Worm (Caenorhabditis elegans) whole organism, L2 larva: Measurements from ENCODE around the gene str-88.

ENCODE experiments used
- C34F6.9 ChIP-seq: fragments of 150-350 bp; optimal IDR thresholded peaks from 2 replicates; lab custom pipeline; 2014; ENCODE audit warnings: missing biosample characterization, missing genetic modification characterization
- F13H6.1 ChIP-seq: sonication (generic microtip); optimal IDR thresholded peaks from 2 replicates; lab custom pipeline; 2016; ENCODE audit warnings: missing genetic modification characterization, missing compliant biosample characterization
- R02D3.7 ChIP-seq: fragments of 150-350 bp; optimal IDR thresholded peaks from 2 replicates; lab custom pipeline; 2014; ENCODE audit warnings: missing biosample characterization, missing genetic modification characterization
- Y55F3AM.14 ChIP-seq: fragments of 200-800 bp; sonication (Bioruptor generic); optimal IDR thresholded peaks from 2 replicates; lab custom pipeline; 2018; ENCODE audit warnings: mild to moderate bottlenecking, missing genetic modification characterization, missing compliant biosample characterization
- alr-1 ChIP-seq: fragments of 150-350 bp; optimal IDR thresholded peaks from 2 replicates; lab custom pipeline; 2014; ENCODE audit warnings: missing biosample characterization, missing genetic modification characterization
- aly-2 ChIP-seq: fragments of 150-350 bp; optimal IDR thresholded peaks from 2 replicates; lab custom pipeline; 2014; ENCODE audit warnings: missing biosample characterization, missing genetic modification characterization
- ama-1 ChIP-seq: fragments of 150-350 bp; optimal IDR thresholded peaks from 2 replicates; lab custom pipeline; 2018; ENCODE audit warnings: inconsistent platforms
- blmp-1 ChIP-seq: sonication (generic microtip); optimal IDR thresholded peaks from 2 replicates; lab custom pipeline; 2017; ENCODE audit warnings: missing genetic modification characterization, mild to moderate bottlenecking, missing compliant biosample characterization, antibody characterized with exemption, moderate library complexity; ENCODE audit not compliant: insufficient read depth
- ceh-16 ChIP-seq: fragments of 150-350 bp; optimal IDR thresholded peaks from 2 replicates; lab custom pipeline; 2014; ENCODE audit warnings: missing biosample characterization, missing genetic modification characterization
- ceh-82 ChIP-seq: fragments of 150-350 bp; optimal IDR thresholded peaks from 2 replicates; lab custom pipeline; 2014; ENCODE audit warnings: missing biosample characterization, missing genetic modification characterization
- dmd-4 ChIP-seq: sonication (generic microtip); optimal IDR thresholded peaks from 2 replicates; lab custom pipeline; 2017; ENCODE audit warnings: missing biosample characterization, missing genetic modification characterization
- egl-27 ChIP-seq: sonication (generic microtip); optimal IDR thresholded peaks from 3 replicates; lab custom pipeline; 2017; ENCODE audit warnings: missing biosample characterization, missing genetic modification reagents, missing genetic modification characterization
- elt-1 ChIP-seq: fragments of 150-350 bp; optimal IDR thresholded peaks from 2 replicates; lab custom pipeline; 2014; ENCODE audit warnings: missing biosample characterization, missing genetic modification characterization
- elt-3 ChIP-seq: sonication (generic microtip); optimal IDR thresholded peaks from 2 replicates; lab custom pipeline; 2017; ENCODE audit warnings: missing biosample characterization, missing genetic modification characterization
- fos-1 ChIP-seq: fragments of 150-350 bp; optimal IDR thresholded peaks from 2 replicates; lab custom pipeline; 2014; ENCODE audit warnings: missing biosample characterization, missing genetic modification characterization
- lin-11 ChIP-seq: fragments of 150-350 bp; sonication (generic microtip); optimal IDR thresholded peaks from 2 replicates; lab custom pipeline; 2014; ENCODE audit warnings: missing biosample characterization, missing genetic modification characterization, inconsistent platforms, mixed read lengths
- lin-13 ChIP-seq: fragments of 150-350 bp; optimal IDR thresholded peaks from 2 replicates; lab custom pipeline; 2014; ENCODE audit warnings: missing biosample characterization, missing genetic modification reagents, missing genetic modification characterization
- lin-39 ChIP-seq: fragments of 150-350 bp; optimal IDR thresholded peaks from 2 replicates; lab custom pipeline; 2014; ENCODE audit warnings: missing biosample characterization, missing genetic modification reagents, missing genetic modification characterization
- mab-5 ChIP-seq: fragments of 150-350 bp; optimal IDR thresholded peaks from 2 replicates; lab custom pipeline; 2014; ENCODE audit warnings: missing biosample characterization, missing genetic modification characterization
- nhr-11 ChIP-seq: fragments of 150-350 bp; optimal IDR thresholded peaks from 2 replicates; lab custom pipeline; 2014; ENCODE audit warnings: missing biosample characterization, missing genetic modification characterization
- nhr-12 ChIP-seq: fragments of 150-350 bp; optimal IDR thresholded peaks from 2 replicates; lab custom pipeline; 2014; ENCODE audit warnings: missing biosample characterization, missing genetic modification characterization
- nhr-21 ChIP-seq: fragments of 150-350 bp; optimal IDR thresholded peaks from 2 replicates; lab custom pipeline; 2014; ENCODE audit warnings: missing biosample characterization, missing genetic modification characterization
- nhr-237 ChIP-seq: fragments of 150-350 bp; optimal IDR thresholded peaks from 2 replicates; lab custom pipeline; 2014; ENCODE audit warnings: missing biosample characterization, missing genetic modification characterization
- nhr-25 ChIP-seq: fragments of 150-350 bp; sonication (generic microtip); optimal IDR thresholded peaks from 3 replicates; lab custom pipeline; 2014; ENCODE audit warnings: missing biosample characterization, missing genetic modification characterization
- nhr-6 ChIP-seq: fragments of 150-350 bp; optimal IDR thresholded peaks from 2 replicates; lab custom pipeline; 2014; ENCODE audit warnings: missing biosample characterization, missing genetic modification characterization
- nhr-77 ChIP-seq: fragments of 150-350 bp; optimal IDR thresholded peaks from 2 replicates; lab custom pipeline; 2014; ENCODE audit warnings: missing biosample characterization, missing genetic modification characterization
- peb-1 ChIP-seq: fragments of 150-350 bp; optimal IDR thresholded peaks from 2 replicates; lab custom pipeline; 2014; ENCODE audit warnings: missing biosample characterization, missing genetic modification characterization
- sem-4 ChIP-seq: fragments of 150-350 bp; optimal IDR thresholded peaks from 2 replicates; lab custom pipeline; 2014; ENCODE audit warnings: missing biosample characterization, missing genetic modification reagents, missing genetic modification characterization
- skn-1 ChIP-seq: sonication (generic microtip); optimal IDR thresholded peaks from 2 replicates; lab custom pipeline; 2017; ENCODE audit warnings: missing biosample characterization, missing genetic modification characterization
- sma-9 ChIP-seq, 2 experiments: fragments of 150-350 bp in 1 of 2; sonication (generic microtip) in 1 of 2; optimal IDR thresholded peaks; 2 replicates each; lab custom pipeline; 2014 to 2016; ENCODE audit warnings: missing genetic modification characterization in 2 of 2, mild to moderate bottlenecking in 1 of 2, missing biosample characterization in 1 of 2, missing compliant biosample characterization in 1 of 2, missing genetic modification reagents in 1 of 2, moderate library complexity in 1 of 2
- snpc-4 ChIP-seq: fragments of 150-350 bp; optimal IDR thresholded peaks from 2 replicates; lab custom pipeline; 2014; ENCODE audit warnings: missing biosample characterization, missing genetic modification characterization
- ztf-4 ChIP-seq: fragments of 150-350 bp; optimal IDR thresholded peaks from 2 replicates; lab custom pipeline; 2014; ENCODE audit warnings: missing biosample characterization, missing genetic modification characterization

Gene str-88

ce11 chrV:15425368-15426091 lies 41.9 kb upstream of the str-88 start, which contains the start of gene Y36E3A.2:
TSS of gene Y36E3A.2 (plus strand) at chrV:15426041.
- peak; percentile 48 for TF ChIP-seq fos-1 (tag; lab: Kevin White, UChicago)
- TF ChIP-seq mab-5 = no peak
- TF ChIP-seq nhr-21 (tag; lab: Kevin White, UChicago) = no peak
- no peak for TF ChIP-seq nhr-11 (tag; lab: Kevin White, UChicago)

DNA sequence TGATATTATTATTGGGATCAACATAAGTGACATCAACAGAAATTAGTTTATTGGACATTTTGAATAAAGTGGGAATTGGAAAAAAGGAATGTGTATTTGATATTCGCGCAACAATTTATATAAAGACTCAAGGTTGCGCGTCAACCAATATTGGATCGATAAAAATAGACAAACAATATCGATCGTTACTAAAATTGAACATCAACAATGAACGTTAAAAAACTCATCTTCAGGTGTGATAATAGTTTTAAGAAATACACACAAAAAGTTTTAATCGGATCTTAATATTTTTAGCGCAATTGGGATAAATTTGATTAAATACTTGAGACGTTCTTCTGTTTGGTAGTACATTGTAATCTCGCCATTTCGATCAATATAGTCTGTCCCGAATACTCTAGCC lies 40.0 kb upstream of the str-88 start, which contains the start of gene fbxa-104:
Gene fbxa-104, minus strand, starts transcription at position 83 of the 400 bp plus-strand sequence.
- no peak for TF ChIP-seq alr-1 (tag; lab: Kevin White, UChicago)
- TF ChIP-seq sem-4 = no peak
- no peak for TF ChIP-seq sma-9 (GFP tag; optimal IDR thresholded peaks at IDR 0.05; lab: Kevin White, UChicago)
- no peak for TF ChIP-seq sma-9 (tag; optimal IDR thresholded peaks at IDR 0.05; lab: Kevin White, UChicago)
- TF ChIP-seq elt-3 (tag; lab: Kevin White, UChicago) = no peak
- no peak for TF ChIP-seq blmp-1 (tag; lab: Kevin White, UChicago)
- TF ChIP-seq nhr-6 = no peak
- TF ChIP-seq nhr-237 (tag; lab: Kevin White, UChicago) = no peak
- TF ChIP-seq aly-2 (tag; lab: Kevin White, UChicago) = no peak
- no peak for TF ChIP-seq ceh-16 (tag; lab: Kevin White, UChicago)
- TF ChIP-seq ceh-82 (tag; lab: Kevin White, UChicago) = no peak
- TF ChIP-seq, all 48 proteins: peak for 0

- TF ChIP-seq nhr-12 (no peak), skn-1 (no peak), C34F6.9 (tag; lab: Kevin White, UChicago) (no peak), nhr-11 (tag; lab: Kevin White, UChicago) (no peak), dmd-4 (tag; lab: Kevin White, UChicago) (no peak), ztf-4 (tag; lab: Kevin White, UChicago) (no peak), F13H6.1 (tag; lab: Kevin White, UChicago) (no peak), nhr-25 (tag; lab: Kevin White, UChicago) (no peak), nhr-21 (tag; lab: Kevin White, UChicago) (no peak), lin-11 (tag; lab: Kevin White, UChicago) (no peak), peb-1 (tag; lab: Kevin White, UChicago) (no peak), alr-1 (tag; lab: Kevin White, UChicago) (no peak), lin-39 (tag; lab: Kevin White, UChicago) (no peak), nhr-237 (tag; lab: Kevin White, UChicago) (no peak)
These were observed 34.2 kb upstream of the str-88 start, which contains the start of gene T06E6.10 for ce11 chrV:15417822-15418221. TSS of gene T06E6.10 (plus strand) at chrV:15418122.

DNA sequence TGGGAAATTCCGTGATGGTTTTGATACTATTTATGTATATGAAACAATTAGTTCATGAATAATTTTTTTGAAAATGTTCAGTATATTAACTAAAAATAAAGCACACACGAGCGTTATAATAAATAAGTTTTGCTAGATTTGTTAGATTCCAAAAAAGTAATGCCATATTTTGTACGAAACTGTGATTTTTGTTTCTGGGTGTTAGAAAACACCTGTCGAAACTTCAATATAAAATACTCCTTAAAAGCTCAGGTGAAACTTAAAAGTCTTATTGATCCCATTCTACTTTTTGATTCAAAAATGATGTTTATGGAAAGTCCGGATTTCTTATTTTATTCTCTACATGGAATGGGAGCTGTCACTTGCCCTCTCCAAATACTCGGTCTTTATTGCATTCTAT lies 32.3 kb upstream of the str-88 start, which contains the start of gene srh-265:
Gene srh-265, plus strand, starts transcription at position 301 of the 400 bp plus-strand sequence.
- TF ChIP-seq ama-1 (lab: Kevin White, UChicago) = no peak

ce11 chrV:15413847-15414246 lies 30.2 kb upstream of the str-88 start, which contains the start of gene srh-264:
TSS of gene srh-264 (plus strand) at chrV:15414147.
- TF ChIP-seq snpc-4 (tag; lab: Kevin White, UChicago) = no peak
- no peak for TF ChIP-seq lin-13
- no peak for TF ChIP-seq nhr-25 (tag; lab: Kevin White, UChicago)
- no peak for TF ChIP-seq C34F6.9 (tag; lab: Kevin White, UChicago)
- no peak for TF ChIP-seq Y55F3AM.14 (GFP tag; lab: Kevin White, UChicago)

ce11 chrV:15412625-15413024 lies 29.0 kb upstream of the str-88 start, which contains the start of gene srbc-63:
TSS of gene srbc-63 (minus strand) at chrV:15412725.
- TF ChIP-seq peb-1 (tag; lab: Kevin White, UChicago) = no peak
- TF ChIP-seq elt-1 (tag; lab: Kevin White, UChicago) = no peak
- TF ChIP-seq sem-4 = no peak
- no peak for TF ChIP-seq nhr-237 (tag; lab: Kevin White, UChicago)
- no peak for TF ChIP-seq R02D3.7
- no peak for TF ChIP-seq nhr-11 (tag; lab: Kevin White, UChicago)
- TF ChIP-seq fos-1 (tag; lab: Kevin White, UChicago) = no peak
- no peak for TF ChIP-seq egl-27
- no peak for TF ChIP-seq nhr-77 (tag; lab: Kevin White, UChicago)
